Worm (Caenorhabditis elegans): ENCODE measurements around the gene algn-14.

- TF ChIP-seq ceh-18 (tag; optimal IDR thresholded peaks at IDR 0.05) (no peak), F13H6.1 (tag; optimal IDR thresholded peaks at IDR 0.05) (no peak), pax-1 (tag; optimal IDR thresholded peaks at IDR 0.05) (no peak), eyg-1 (tag; optimal IDR thresholded peaks at IDR 0.05) (no peak), pros-1 (tag; optimal IDR thresholded peaks at IDR 0.05) (no peak), nfya-1 (tag; optimal IDR thresholded peaks at IDR 0.05) (no peak), sox-2 (GFP tag; IDR thresholded peaks at IDR 0.05) (no peak), Y22D7AL.16 (tag; optimal IDR thresholded peaks at IDR 0.05) (no peak), fkh-10 (GFP tag; optimal IDR thresholded peaks at IDR 0.05) (no peak), ama-1 (optimal IDR thresholded peaks at IDR 0.05) (no peak), ceh-45 (GFP tag; IDR thresholded peaks at IDR 0.05) (no peak), pha-4 (tag; optimal IDR thresholded peaks at IDR 0.05) (no peak), ets-4 (tag; optimal IDR thresholded peaks at IDR 0.05) (no peak), ceh-19 (GFP tag; optimal IDR thresholded peaks at IDR 0.05) (no peak)
These were observed 35.5 kb downstream of the algn-14 start for ce11 chrIV:3767749-3768148.

Measured in whole organism, late embryonic.